Worm (Caenorhabditis elegans): ENCODE measurements around the gene F10C1.8.

Gene F10C1.8

ce11 chrII:5754168-5754567 is at the start of gene F10C1.8:
TSS of gene F10C1.8 (plus strand) at chrII:5754468.
- no peak for TF ChIP-seq C17E4.6 (GFP tag; IDR thresholded peaks at IDR 0.05)
- TF ChIP-seq sdz-38 (tag; optimal IDR thresholded peaks at IDR 0.05) = no peak

ce11 chrII:5704479-5704878 is 49.8 kb upstream of the F10C1.8 start:
- TF ChIP-seq aptf-3 (GFP tag; IDR thresholded peaks at IDR 0.05) = no peak
- TF ChIP-seq die-1 (tag; optimal IDR thresholded peaks at IDR 0.05) = no peak
- TF ChIP-seq hrde-1 (tag; optimal IDR thresholded peaks at IDR 0.05; ENCODE audit: borderline replicate concordance) = no peak
- TF ChIP-seq zim-3 (tag; optimal IDR thresholded peaks at IDR 0.05) = no peak
- TF ChIP-seq ztf-18 (tag; optimal IDR thresholded peaks at IDR 0.05) = no peak
- no peak for TF ChIP-seq unc-130 (GFP tag; optimal IDR thresholded peaks at IDR 0.05)
- TF ChIP-seq attf-5 (GFP tag; optimal IDR thresholded peaks at IDR 0.05) = no peak
- TF ChIP-seq nhr-90 (tag; optimal IDR thresholded peaks at IDR 0.05) = no peak
- TF ChIP-seq rcor-1 (GFP tag; IDR thresholded peaks at IDR 0.05) = no peak
- no peak for TF ChIP-seq lin-35 (GFP tag; optimal IDR thresholded peaks at IDR 0.05)
- no peak for TF ChIP-seq ztf-6 (GFP tag; IDR thresholded peaks at IDR 0.05)
- TF ChIP-seq madf-6 (GFP tag; IDR thresholded peaks at IDR 0.05) = no peak
- no peak for TF ChIP-seq snpc-1.3 (tag; optimal IDR thresholded peaks at IDR 0.05; ENCODE audit: insufficient read depth)

ce11 chrII:5707532-5707931 is 46.7 kb upstream of the F10C1.8 start, which contains the start of gene osta-2:
TSS of gene osta-2 (plus strand) at chrII:5707691.
- TF ChIP-seq madf-8 (GFP tag; conservative IDR thresholded peaks at IDR 0.05) (no peak), nfyb-1 (GFP tag; IDR thresholded peaks at IDR 0.05) (0 out of 2 replicates have a peak, but pooled peaks have one; percentile 34)

- TF ChIP-seq madf-6 (GFP tag; IDR thresholded peaks at IDR 0.05) (no peak), ztf-3 (GFP tag; optimal IDR thresholded peaks at IDR 0.05) (no peak), die-1 (tag; optimal IDR thresholded peaks at IDR 0.05) (no peak)
These were observed 46.1 kb upstream of the F10C1.8 start for ce11 chrII:5708154-5708553.

- TF ChIP-seq mxl-1 (tag; optimal IDR thresholded peaks at IDR 0.05) (no peak), mcd-1 (GFP tag; IDR thresholded peaks at IDR 0.05) (no peak), ceh-79 (tag; optimal IDR thresholded peaks at IDR 0.05) (no peak), ztf-25 (GFP tag; IDR thresholded peaks at IDR 0.05) (no peak), rcor-1 (GFP tag; IDR thresholded peaks at IDR 0.05) (no peak), hmg-20 (GFP tag; IDR thresholded peaks at IDR 0.05) (no peak), F39B2.1 (GFP tag; IDR thresholded peaks at IDR 0.05) (no peak), akir-1 (GFP tag; optimal IDR thresholded peaks at IDR 0.05) (no peak), sdz-38 (tag; optimal IDR thresholded peaks at IDR 0.05) (no peak), nhr-179 (tag; optimal IDR thresholded peaks at IDR 0.05) (no peak), ztf-18 (tag; optimal IDR thresholded peaks at IDR 0.05) (no peak), mes-4 (tag; optimal IDR thresholded peaks at IDR 0.05) (no peak), lag-1 (GFP tag; IDR thresholded peaks at IDR 0.05) (no peak), zim-3 (tag; optimal IDR thresholded peaks at IDR 0.05) (no peak), cebp-1 (GFP tag; IDR thresholded peaks at IDR 0.05) (no peak), cebp-1 (tag; optimal IDR thresholded peaks at IDR 0.05) (no peak), die-1 (tag; optimal IDR thresholded peaks at IDR 0.05) (no peak), ceh-100 (GFP tag; IDR thresholded peaks at IDR 0.05) (no peak), attf-3 (GFP tag; conservative IDR thresholded peaks at IDR 0.05) (no peak)
These were observed 43.4 kb upstream of the F10C1.8 start for ce11 chrII:5710835-5711234.

Measured in whole organism, young adult.